Worm (Caenorhabditis elegans) whole organism, L2 larva: Measurements from ENCODE around the gene Y41G9A.6.

ENCODE experiments used
- elt-1 ChIP-seq: fragments of 150-350 bp; optimal IDR thresholded peaks from 2 replicates; lab custom pipeline; 2014; ENCODE audit warnings: missing biosample characterization, missing genetic modification characterization
- mab-5 ChIP-seq: fragments of 150-350 bp; optimal IDR thresholded peaks from 2 replicates; lab custom pipeline; 2014; ENCODE audit warnings: missing biosample characterization, missing genetic modification characterization
- nhr-11 ChIP-seq: fragments of 150-350 bp; optimal IDR thresholded peaks from 2 replicates; lab custom pipeline; 2014; ENCODE audit warnings: missing biosample characterization, missing genetic modification characterization
- nhr-12 ChIP-seq: fragments of 150-350 bp; optimal IDR thresholded peaks from 2 replicates; lab custom pipeline; 2014; ENCODE audit warnings: missing biosample characterization, missing genetic modification characterization
- skn-1 ChIP-seq: sonication (generic microtip); optimal IDR thresholded peaks from 2 replicates; lab custom pipeline; 2017; ENCODE audit warnings: missing biosample characterization, missing genetic modification characterization
- snpc-4 ChIP-seq: fragments of 150-350 bp; optimal IDR thresholded peaks from 2 replicates; lab custom pipeline; 2014; ENCODE audit warnings: missing biosample characterization, missing genetic modification characterization
- ztf-11 ChIP-seq: sonication (generic microtip); optimal IDR thresholded peaks from 2 replicates; lab custom pipeline; 2017; ENCODE audit warnings: missing biosample characterization, missing genetic modification characterization

ce11 chrX:2978100-2978499 is 25.5 kb downstream of the Y41G9A.6 start:
- no peak for TF ChIP-seq skn-1 (tag; lab: Kevin White, UChicago)
- TF ChIP-seq snpc-4 (tag; lab: Kevin White, UChicago) = peak; percentile 7
- TF ChIP-seq elt-1 = no peak
- TF ChIP-seq ztf-11 (tag; lab: Kevin White, UChicago) = no peak
- no peak for TF ChIP-seq nhr-11
- TF ChIP-seq nhr-12 (tag; lab: Kevin White, UChicago) = no peak
- TF ChIP-seq mab-5 = no peak
